Worm (Caenorhabditis elegans) whole organism, dauer: Measurements from ENCODE around the gene natb-1.

Experiments used
- unc-62 ChIP-seq: sonication (generic microtip); optimal IDR thresholded peaks from 2 replicates; lab custom pipeline; 2017; ENCODE audit warnings: missing biosample characterization, missing genetic modification reagents, missing genetic modification characterization

The natb-1 gene

DNA sequence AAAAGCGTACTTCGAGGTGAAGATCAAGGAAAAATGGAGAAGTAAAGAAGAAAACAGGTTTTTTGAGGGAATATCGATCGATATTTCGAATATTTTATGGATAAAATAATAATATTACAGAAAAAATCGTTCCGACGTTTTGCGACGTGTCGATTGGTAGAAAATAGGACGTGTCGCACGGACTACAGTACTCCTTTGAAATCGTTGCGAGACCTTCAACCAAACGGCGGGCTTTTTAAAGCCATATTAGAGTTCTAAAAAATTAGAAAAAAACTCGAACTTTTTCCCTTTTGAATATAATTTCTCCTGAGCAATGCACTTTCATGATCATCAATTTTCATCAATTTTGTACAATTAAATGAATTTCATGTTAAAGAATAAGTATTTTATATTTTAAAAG, 26.9 kb upstream of the natb-1 start, which contains the start of gene Y97E10AR.4:
Gene Y97E10AR.4 (minus strand): TSS at position 131 of the 400 bp plus-strand sequence.
- no peak for TF ChIP-seq unc-62 (GFP tag; lab: Kevin White, UChicago)

DNA sequence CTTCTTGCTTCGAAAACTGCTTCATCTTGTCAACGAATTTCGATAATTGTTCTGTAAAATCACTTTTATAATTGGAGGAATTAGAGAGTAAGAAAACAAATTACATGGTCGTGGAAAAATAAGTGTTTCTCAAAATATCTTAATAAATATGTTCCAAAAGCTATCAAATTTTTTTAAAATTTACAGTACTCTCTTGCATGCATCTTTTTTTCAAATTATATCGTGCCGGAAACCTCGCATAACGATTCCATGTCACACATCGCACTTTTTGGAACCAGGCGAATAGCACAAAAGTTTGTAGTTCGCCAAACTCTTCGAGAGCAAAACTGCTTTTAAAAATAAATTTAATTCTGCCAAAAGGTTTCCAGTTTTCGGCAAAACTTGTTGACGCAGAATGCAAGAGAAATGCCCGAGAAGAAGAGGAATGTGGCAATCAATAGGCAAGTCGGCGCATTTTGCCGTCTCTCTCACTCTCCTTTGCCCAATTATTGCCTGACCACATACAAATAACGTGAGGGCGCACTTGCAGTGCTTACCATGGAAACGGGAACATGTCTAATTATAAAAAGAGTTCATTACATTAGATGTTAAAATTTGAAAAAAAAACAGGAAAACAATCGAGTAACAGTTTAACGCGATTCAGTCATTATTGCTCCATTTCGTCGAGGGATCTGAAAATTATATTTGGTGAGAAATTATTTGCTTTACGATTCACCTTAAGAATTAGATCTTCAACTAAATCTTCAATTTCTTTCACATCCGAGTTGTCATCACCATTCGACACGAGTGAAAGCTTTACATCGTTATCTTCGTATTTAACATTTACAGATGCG, 24.4 kb upstream of the natb-1 start, which contains the start of gene Y97E10AR.3:
Gene Y97E10AR.3 (minus strand): TSS at position 51 of the 833 bp plus-strand sequence.
- TF ChIP-seq unc-62 (GFP tag; lab: Kevin White, UChicago): no peak

DNA sequence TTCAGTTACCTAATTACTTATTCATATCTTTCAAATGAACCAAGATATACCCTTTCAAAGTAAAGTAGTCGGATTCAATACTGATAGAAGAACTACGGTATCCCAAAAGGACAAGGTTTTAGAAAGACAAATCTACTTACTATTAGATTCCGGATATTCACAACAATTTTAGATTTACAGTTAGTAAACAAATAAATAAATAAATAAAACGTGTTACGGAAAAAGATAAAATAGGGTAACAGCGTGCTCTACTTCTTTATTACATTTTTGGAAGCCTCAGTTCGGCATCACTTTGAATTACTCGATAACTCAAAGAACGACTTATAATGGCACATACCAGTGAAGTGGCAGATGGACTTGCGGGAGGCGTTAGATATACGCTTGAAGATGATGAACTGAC, 21.8 kb upstream of the natb-1 start, which contains the start of gene Y97E10AR.8:
Gene Y97E10AR.8 (plus strand): TSS at position 301 of the 400 bp plus-strand sequence.
- no peak for TF ChIP-seq unc-62 (GFP tag; lab: Kevin White, UChicago)

DNA sequence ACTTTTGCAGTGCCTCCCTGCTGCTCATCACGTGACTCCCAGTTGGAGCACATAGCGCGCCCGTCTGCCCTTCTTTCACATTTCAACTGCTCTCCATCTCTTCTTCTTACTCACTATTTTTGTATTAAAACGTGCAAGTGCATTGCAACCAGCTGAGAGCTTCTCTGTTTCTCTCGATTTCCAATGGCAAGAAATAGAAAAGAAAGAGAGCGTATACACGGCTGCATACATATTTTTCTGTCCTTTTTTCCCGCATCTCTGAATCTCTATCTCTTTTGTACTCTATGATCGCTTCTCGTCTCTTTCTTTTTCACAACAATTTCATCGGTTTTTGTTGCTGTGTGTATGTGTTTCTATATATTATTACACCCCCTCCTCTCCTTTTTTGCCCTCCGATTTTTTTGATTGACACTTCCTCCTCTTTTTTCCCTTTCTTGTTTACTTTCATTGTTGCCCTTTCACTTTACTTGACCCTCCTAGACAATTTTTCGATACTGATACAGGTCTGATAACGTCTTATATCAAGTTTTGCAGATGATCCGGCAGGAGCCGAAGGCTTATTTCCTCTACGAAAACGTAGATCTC, 17.8 kb upstream of the natb-1 start, which contains the start of gene Y97E10AR.1:
Gene Y97E10AR.1 (plus strand): TSS at position 535 of the 585 bp plus-strand sequence.
- no peak for TF ChIP-seq unc-62 (GFP tag; lab: Kevin White, UChicago)

DNA sequence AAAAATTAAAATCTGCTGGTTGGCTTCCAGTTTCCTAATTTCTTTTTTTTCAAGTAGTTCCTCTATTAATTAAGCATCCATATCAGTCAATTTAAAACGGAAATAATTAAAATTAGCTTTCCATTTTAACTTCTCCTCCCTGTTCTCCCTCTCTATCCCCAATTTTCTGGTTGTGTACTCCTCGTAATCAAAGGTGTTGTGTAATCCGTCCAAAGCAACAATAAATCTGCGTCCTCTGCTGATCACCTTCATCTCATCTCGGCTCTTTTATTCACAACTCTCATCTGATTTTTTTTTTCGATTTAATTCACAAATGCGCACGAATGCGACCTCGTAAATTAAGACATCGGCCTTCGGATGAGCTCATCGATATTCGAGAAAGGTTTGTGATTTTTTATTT, 12.6 kb upstream of the natb-1 start, which contains the start of gene Y97E10AR.2:
Gene Y97E10AR.2 (plus strand): TSS at position 301 of the 400 bp plus-strand sequence.
- no peak for TF ChIP-seq unc-62 (GFP tag; lab: Kevin White, UChicago)

DNA sequence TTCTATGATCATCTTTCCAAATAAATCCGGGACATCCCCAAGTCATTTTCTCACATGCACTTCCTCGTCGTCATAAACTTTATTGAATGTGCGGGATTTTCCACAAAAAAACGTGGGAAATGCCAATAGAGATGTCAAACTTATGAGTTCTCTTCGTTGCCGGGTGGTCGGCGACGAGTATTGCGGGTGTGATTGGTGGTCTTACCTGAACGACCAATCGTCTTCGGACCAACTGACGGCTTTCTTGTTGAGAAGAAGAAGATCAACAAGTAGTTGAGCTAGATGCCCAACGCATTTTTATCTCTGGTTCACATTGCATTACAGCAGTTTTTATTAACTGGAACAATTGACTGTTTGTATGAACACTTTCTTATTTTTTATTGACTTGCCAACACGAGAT, 11.9 kb upstream of the natb-1 start:
- TF ChIP-seq unc-62 (GFP tag; lab: Kevin White, UChicago): no peak

DNA sequence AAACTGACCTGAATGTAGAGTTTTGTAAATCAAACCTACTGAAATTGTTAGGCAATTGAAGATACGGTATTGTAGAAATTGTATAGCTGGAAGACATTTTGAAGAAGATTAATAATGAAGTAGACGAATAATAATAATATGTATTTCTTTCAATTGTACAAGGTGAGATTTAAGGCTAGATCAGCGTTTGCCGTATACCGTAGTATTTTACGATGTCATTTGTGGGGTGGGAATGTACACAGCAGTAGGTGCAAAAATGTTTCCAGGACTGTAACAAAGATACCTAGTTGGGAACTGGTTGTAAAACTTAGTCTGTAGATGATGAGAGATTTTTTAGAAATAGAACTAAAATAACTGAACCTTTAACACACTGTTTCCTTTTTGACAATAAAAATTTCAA, 11.3 kb upstream of the natb-1 start, which contains the start of gene ceh-76:
Gene ceh-76 (minus strand): TSS at position 101 of the 400 bp plus-strand sequence.
- TF ChIP-seq unc-62 (GFP tag; lab: Kevin White, UChicago): no peak

DNA sequence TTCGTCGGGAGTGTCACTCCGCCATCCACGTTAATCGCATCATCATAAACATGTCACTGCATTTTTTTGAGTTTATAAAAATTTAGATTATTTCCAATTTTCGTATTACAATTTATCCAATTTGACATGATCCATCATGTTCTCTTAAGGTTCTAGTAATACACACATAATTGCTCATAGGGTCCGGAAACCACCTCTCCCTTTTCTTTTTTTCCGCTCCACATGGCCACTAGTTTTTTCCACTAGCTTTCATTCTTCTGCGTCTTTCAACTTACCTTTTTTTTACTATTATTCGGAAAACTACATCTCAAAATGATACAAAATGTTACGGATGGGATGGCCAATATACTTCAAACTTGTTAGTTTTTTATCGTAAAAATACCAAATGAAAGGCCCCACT, 2.6 kb upstream of the natb-1 start, which contains the start of gene Y97E10AL.1:
Gene Y97E10AL.1 (plus strand): TSS at position 301 of the 400 bp plus-strand sequence.
- TF ChIP-seq unc-62 (GFP tag; lab: Kevin White, UChicago): no peak

DNA sequence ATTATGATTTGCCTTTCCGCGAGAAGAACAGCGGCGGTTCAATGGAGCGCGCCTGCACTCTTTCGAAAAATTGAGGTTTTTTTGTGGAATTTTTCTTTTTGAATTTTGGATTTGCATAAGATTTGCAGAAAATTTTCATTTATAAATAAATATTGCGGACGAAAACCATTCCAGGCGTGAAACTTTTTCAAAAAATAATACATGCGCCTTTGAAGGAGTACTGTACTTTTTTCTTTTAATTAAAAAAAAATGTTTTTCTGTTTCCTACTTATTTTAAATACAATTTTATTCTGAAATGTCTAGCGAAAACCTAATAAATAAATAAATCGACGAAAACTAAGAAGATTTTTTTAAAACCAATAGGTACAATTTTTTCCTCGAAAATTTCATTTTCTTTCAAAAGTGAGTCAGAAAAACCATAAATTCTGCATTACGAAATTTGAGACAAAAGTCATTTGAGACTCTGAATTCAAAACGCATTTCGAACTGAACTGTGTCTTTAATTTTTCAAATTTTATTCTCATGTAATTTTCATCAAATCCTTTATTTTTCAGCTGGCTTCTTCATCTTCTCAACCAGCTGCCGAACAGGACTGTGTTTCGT, 2.1 kb downstream of the natb-1 start, which contains the start of gene F26D11.1:
Gene F26D11.1 (plus strand): TSS at position 553 of the 603 bp plus-strand sequence.
- no peak for TF ChIP-seq unc-62 (GFP tag; lab: Kevin White, UChicago)

DNA sequence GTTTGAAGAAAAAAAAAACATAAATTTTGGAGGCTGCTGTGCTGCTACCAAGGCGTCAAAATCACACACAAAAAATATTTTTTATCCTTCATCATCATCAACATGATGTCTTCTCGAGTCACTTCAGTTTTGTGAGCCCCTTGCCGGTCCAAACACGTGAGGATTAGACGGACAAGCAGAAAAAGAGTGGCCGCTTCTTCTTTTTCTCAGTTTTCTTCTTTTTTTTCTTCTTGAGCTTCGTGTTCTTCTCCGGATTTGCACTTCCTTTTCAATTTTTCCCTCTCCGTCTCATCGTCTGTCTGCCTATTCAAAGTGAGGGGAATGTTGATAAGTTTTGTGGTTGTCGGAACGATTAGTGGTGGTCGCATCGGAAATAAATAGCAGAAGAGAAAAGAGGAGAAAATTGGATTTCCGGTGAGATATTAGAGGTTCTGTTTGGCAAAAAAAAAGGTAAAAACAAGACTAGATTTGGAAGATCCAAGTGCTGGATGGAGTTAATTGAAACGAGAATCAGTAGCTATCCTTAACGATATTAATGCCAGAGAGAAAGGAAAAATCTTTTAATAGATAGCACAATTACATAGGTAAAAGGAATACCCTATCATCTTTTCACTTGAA, 2.8 kb downstream of the natb-1 start:
- TF ChIP-seq unc-62 (GFP tag; lab: Kevin White, UChicago): no peak

DNA sequence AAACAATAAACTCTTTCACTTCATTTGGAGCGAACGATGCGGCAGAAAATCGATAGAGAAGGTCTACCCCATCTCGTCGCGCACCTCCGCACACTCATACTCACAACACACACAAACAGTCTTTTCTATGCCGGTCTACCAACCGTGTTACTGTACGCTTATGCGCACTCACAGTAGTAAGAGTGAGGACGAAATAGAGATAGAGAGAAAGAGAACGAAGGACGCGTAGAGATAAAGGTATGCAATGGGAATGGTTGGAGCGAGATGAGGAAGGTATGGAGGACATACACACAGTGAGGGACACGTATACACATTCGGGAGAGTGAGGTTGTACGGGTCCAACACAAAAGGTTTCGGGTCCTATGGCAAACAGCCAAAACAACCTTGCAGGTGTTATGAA, 4.4 kb downstream of the natb-1 start:
- TF ChIP-seq unc-62 (GFP tag; lab: Kevin White, UChicago): no peak

DNA sequence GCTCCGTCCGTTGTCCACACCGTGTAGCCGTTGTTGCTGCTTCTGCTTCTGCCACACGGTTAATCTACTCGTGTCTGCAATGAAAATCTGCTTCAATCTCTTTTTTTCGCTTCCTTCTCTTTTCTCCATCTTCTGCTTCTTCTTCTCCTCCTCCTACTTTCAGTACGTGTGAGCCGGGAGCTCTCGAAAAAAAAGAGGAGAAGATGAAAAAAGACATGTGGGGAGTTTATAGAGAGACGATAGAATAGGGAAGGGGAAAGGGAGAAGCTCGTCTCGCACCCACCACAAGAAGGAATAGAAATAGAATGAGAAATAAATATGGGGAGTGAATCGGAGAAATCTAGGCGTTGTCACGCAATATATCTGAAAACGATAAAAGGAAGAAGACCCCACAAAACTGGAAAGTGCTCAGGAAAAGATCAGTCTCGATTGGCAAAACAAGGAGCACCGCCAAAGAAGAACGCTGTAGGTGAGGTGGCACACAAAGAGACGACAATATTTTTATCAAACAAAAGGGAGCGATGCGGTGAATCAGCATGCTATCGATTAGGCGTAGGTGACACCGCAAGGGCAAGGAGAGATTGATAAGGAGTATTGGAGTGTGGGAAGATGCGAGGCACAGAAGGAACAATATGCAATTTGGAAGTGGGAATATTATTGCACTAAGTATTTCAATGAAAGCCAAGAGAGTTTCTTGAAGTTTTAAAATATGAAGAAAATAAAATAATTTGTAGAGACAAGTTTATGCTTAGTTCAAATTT, 5.3 kb downstream of the natb-1 start, which contains the start of gene let-413:
Gene let-413 (minus strand): TSS at position 76 of the 761 bp plus-strand sequence.
- no peak for TF ChIP-seq unc-62 (GFP tag; lab: Kevin White, UChicago)

DNA sequence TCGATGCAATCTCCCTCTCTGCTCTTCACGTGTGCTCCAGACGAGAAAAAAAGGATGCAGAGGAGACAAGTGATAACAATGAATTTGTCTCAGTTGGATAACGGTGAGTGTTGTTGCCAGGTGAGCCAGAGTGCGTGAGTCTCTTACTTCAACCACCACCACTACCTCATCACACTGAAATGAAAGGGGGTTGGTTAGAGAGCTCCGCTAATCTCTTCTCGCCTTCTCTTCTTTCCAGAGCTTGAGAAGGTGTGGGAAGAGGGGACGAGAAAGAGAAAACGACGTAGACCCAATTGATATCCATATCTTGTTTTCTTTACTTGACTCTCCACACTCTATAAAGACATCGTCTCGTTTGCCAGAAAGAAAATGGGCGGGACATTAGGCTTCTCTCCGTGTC, 11.9 kb downstream of the natb-1 start:
- TF ChIP-seq unc-62 (GFP tag; lab: Kevin White, UChicago): no peak

DNA sequence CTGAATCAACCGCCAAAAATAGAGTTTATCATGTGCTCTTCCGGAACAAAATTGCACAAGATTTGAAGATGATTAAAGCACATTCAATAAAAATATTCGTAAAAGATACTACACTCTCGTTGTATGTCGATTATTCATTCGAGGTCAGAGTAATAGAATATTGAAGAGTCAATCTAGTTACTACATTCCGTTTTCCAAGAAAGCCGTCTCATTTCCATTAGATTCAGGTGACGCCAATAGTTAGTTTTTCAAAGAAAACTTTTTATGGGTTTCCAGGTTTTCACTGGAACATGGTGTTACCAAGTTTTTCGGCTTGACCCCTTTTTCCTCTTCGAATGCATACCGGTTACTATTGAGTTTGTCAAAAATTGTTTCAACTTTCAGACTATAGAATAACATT, 12.7 kb downstream of the natb-1 start:
- TF ChIP-seq unc-62 (GFP tag; lab: Kevin White, UChicago): no peak
